Worm (Caenorhabditis elegans): ENCODE measurements around the gene C14A4.12.
A peak's percentile ranks its signal among the peaks of the same experiment; 100 is the strongest.

The C14A4.12 gene

ce11 chrII:10643403-10643802 lies 30.6 kb downstream of the C14A4.12 start, which contains the start of gene M28.4:
Gene M28.4, plus strand, starts transcription at chrII:10643703.
- no peak for TF ChIP-seq tbx-11 (GFP tag; IDR thresholded peaks at IDR 0.05)
- no peak for TF ChIP-seq ceh-36 (tag; optimal IDR thresholded peaks at IDR 0.05)
- TF ChIP-seq pes-1 (GFP tag; IDR thresholded peaks at IDR 0.05), result no peak
- TF ChIP-seq hmbx-1 (tag; optimal IDR thresholded peaks at IDR 0.05), result no peak
- no peak for TF ChIP-seq F13C5.2 (tag; optimal IDR thresholded peaks at IDR 0.05)
- TF ChIP-seq ets-7 (tag; optimal IDR thresholded peaks at IDR 0.05), result no peak
- TF ChIP-seq tra-4 (tag; optimal IDR thresholded peaks at IDR 0.05), result no peak
- no peak for TF ChIP-seq hnd-1 (tag; optimal IDR thresholded peaks at IDR 0.05)
- no peak for TF ChIP-seq flt-1 (GFP tag; IDR thresholded peaks at IDR 0.05)
- TF ChIP-seq scrt-1 (GFP tag; IDR thresholded peaks at IDR 0.05), result no peak
- TF ChIP-seq hmg-4 (GFP tag; optimal IDR thresholded peaks at IDR 0.05), result no peak
- TF ChIP-seq ama-1 (optimal IDR thresholded peaks at IDR 0.05), result no peak
- TF ChIP-seq tbx-37 (GFP tag; conservative IDR thresholded peaks at IDR 0.05), result no peak

ce11 chrII:10646901-10647566 lies 34.2 kb downstream of the C14A4.12 start, which contains the start of gene M28.10:
Gene M28.10, plus strand, starts transcription at chrII:10647516.
- TF ChIP-seq ceh-13 (GFP tag; optimal IDR thresholded peaks at IDR 0.05) (no peak), tbx-37 (GFP tag; conservative IDR thresholded peaks at IDR 0.05) (no peak), hnd-1 (tag; optimal IDR thresholded peaks at IDR 0.05) (no peak), F13C5.2 (tag; optimal IDR thresholded peaks at IDR 0.05) (no peak), scrt-1 (GFP tag; IDR thresholded peaks at IDR 0.05) (no peak), pes-1 (GFP tag; IDR thresholded peaks at IDR 0.05) (no peak), sea-1 (GFP tag; conservative IDR thresholded peaks at IDR 0.05) (no peak), flt-1 (GFP tag; IDR thresholded peaks at IDR 0.05) (no peak)

- TF ChIP-seq tbx-37 (GFP tag; conservative IDR thresholded peaks at IDR 0.05) (no peak), tra-4 (tag; optimal IDR thresholded peaks at IDR 0.05) (no peak), hmg-4 (GFP tag; optimal IDR thresholded peaks at IDR 0.05) (no peak), ceh-36 (tag; optimal IDR thresholded peaks at IDR 0.05) (no peak), tbx-11 (GFP tag; IDR thresholded peaks at IDR 0.05) (no peak), ama-1 (optimal IDR thresholded peaks at IDR 0.05) (no peak), B0310.2 (tag; optimal IDR thresholded peaks at IDR 0.05) (no peak), ets-7 (tag; optimal IDR thresholded peaks at IDR 0.05) (no peak), flt-1 (GFP tag; IDR thresholded peaks at IDR 0.05) (no peak)
Observed at ce11 chrII:10652112-10652511, 39.3 kb downstream of the C14A4.12 start, which contains the start of gene nphp-1. Gene nphp-1, minus strand, starts transcription at chrII:10652256.

DNA sequence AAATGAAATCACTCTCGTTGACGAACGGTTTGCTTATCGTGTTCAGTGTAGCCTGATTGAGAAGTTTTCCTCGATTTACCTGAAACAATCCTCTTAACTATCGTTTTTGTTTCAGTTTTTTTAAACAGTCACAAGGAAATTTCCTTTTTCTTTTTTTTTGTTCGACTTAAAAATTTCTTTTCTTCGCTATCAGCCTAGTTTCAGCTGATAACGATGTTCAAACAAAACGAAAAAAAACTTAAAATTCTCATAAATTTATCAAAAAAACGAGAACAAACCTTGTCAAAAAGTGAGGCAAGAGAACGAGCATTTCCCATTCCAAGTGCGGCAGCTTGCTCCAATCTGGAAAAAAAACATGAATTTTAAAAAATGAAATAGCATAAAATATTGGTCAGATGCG lies 40.7 kb downstream of the C14A4.12 start:
- TF ChIP-seq B0310.2 (tag; optimal IDR thresholded peaks at IDR 0.05) (no peak), ceh-36 (tag; optimal IDR thresholded peaks at IDR 0.05) (no peak), tbx-37 (GFP tag; conservative IDR thresholded peaks at IDR 0.05) (no peak), F13C5.2 (tag; optimal IDR thresholded peaks at IDR 0.05) (no peak), hmg-4 (GFP tag; optimal IDR thresholded peaks at IDR 0.05) (no peak), hmbx-1 (tag; optimal IDR thresholded peaks at IDR 0.05) (no peak), ceh-13 (GFP tag; optimal IDR thresholded peaks at IDR 0.05) (no peak), scrt-1 (GFP tag; IDR thresholded peaks at IDR 0.05) (no peak), tbx-11 (GFP tag; IDR thresholded peaks at IDR 0.05) (no peak), pes-1 (GFP tag; IDR thresholded peaks at IDR 0.05) (no peak), aly-1 (tag; optimal IDR thresholded peaks at IDR 0.05) (no peak), tra-4 (tag; optimal IDR thresholded peaks at IDR 0.05) (no peak), flt-1 (GFP tag; IDR thresholded peaks at IDR 0.05) (no peak), ama-1 (optimal IDR thresholded peaks at IDR 0.05) (no peak), hnd-1 (tag; optimal IDR thresholded peaks at IDR 0.05) (no peak), ets-7 (tag; optimal IDR thresholded peaks at IDR 0.05) (no peak)

DNA sequence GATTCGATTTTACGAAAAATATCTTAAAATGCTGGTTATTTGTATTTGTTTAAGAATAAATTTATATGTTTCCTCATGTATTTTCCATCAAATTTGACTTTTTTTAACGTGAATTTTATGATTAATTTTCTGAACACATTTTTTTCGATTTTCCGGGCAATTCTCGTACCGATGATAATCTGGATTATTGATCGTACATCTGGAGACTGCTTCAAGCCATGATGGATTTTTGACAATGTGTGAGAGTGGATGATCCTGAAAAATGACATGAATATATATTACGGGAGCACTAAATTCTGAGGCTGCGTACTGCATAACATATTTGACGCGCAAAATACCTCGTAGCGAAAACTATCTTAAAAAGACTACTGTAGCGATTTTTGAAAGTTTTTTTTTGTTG lies 41.6 kb downstream of the C14A4.12 start:
- TF ChIP-seq aly-1 (tag; optimal IDR thresholded peaks at IDR 0.05), result no peak
- TF ChIP-seq ets-7 (tag; optimal IDR thresholded peaks at IDR 0.05), result no peak
- TF ChIP-seq tbx-11 (GFP tag; IDR thresholded peaks at IDR 0.05), result no peak
- TF ChIP-seq ceh-13 (GFP tag; optimal IDR thresholded peaks at IDR 0.05), result no peak
- TF ChIP-seq sea-1 (GFP tag; conservative IDR thresholded peaks at IDR 0.05), result no peak
- TF ChIP-seq ceh-36 (tag; optimal IDR thresholded peaks at IDR 0.05), result no peak

- no peak for TF ChIP-seq F13C5.2 (tag; optimal IDR thresholded peaks at IDR 0.05)
- no peak for TF ChIP-seq scrt-1 (GFP tag; IDR thresholded peaks at IDR 0.05)
- TF ChIP-seq tbx-37 (GFP tag; conservative IDR thresholded peaks at IDR 0.05), result no peak
- TF ChIP-seq flt-1 (GFP tag; IDR thresholded peaks at IDR 0.05), result no peak
- TF ChIP-seq ceh-13 (GFP tag; optimal IDR thresholded peaks at IDR 0.05), result no peak
- no peak for TF ChIP-seq hmbx-1 (tag; optimal IDR thresholded peaks at IDR 0.05)
- TF ChIP-seq hmg-4 (GFP tag; optimal IDR thresholded peaks at IDR 0.05), result no peak
- TF ChIP-seq ets-7 (tag; optimal IDR thresholded peaks at IDR 0.05), result no peak
- no peak for TF ChIP-seq aly-1 (tag; optimal IDR thresholded peaks at IDR 0.05)
- TF ChIP-seq ama-1 (optimal IDR thresholded peaks at IDR 0.05), result no peak
- TF ChIP-seq tra-4 (tag; optimal IDR thresholded peaks at IDR 0.05), result no peak
- no peak for TF ChIP-seq B0310.2 (tag; optimal IDR thresholded peaks at IDR 0.05)
- TF ChIP-seq hnd-1 (tag; optimal IDR thresholded peaks at IDR 0.05), result no peak
- no peak for TF ChIP-seq sea-1 (GFP tag; conservative IDR thresholded peaks at IDR 0.05)
- TF ChIP-seq tbx-11 (GFP tag; IDR thresholded peaks at IDR 0.05), result no peak
- no peak for TF ChIP-seq pes-1 (GFP tag; IDR thresholded peaks at IDR 0.05)
Observed at ce11 chrII:10656395-10656794, 43.6 kb downstream of the C14A4.12 start.

DNA sequence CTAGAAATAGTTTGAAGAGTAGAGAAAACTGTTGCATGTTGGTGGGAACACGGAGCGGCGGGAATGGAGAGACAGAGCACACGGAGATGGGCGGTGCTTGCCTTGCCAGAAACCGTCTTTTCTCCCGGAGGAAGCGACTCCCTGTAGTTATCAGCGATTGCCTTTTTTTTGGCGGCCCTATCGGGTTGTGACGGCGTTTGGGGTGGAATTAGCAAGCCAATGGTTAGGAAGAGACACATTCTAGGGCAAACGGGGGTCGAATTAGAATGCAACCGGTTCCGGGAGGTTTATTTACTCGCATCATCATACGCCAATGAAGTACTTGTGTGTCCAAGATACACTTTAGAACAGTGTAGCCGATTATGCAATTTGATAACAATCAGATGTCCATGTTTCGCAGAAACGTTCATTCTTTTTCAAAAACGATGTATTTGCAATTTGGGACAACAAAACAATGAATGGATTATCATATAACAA lies 44.8 kb downstream of the C14A4.12 start, which contains the start of gene lact-3:
TSS of gene lact-3 (minus strand) at position 51 of the 477 bp plus-strand sequence.
- TF ChIP-seq F13C5.2 (tag; optimal IDR thresholded peaks at IDR 0.05) (no peak), aly-1 (tag; optimal IDR thresholded peaks at IDR 0.05) (no peak), sea-1 (GFP tag; conservative IDR thresholded peaks at IDR 0.05) (0 out of 2 replicates have a peak, but pooled peaks have one; percentile 9)

Data from whole organism, early embryonic.